Worm (Caenorhabditis elegans): Measurements from ENCODE around the gene srd-25.

- TF ChIP-seq ces-1 (GFP tag; optimal IDR thresholded peaks at IDR 0.05), result no peak
- TF ChIP-seq egl-27 (tag; optimal IDR thresholded peaks at IDR 0.05), result no peak
- TF ChIP-seq ztf-4 (tag; optimal IDR thresholded peaks at IDR 0.05), result no peak
- TF ChIP-seq ama-1 (optimal IDR thresholded peaks at IDR 0.05), result no peak
- TF ChIP-seq zag-1 (tag; optimal IDR thresholded peaks at IDR 0.05), result no peak
- TF ChIP-seq pag-3 (tag; optimal IDR thresholded peaks at IDR 0.05; ENCODE audit: borderline replicate concordance, insufficient read depth), result no peak
Observed at ce11 chrV:7672258-7672657, 40.4 kb downstream of the srd-25 start, which contains the start of gene C12D5.4.
